Fruit fly (Drosophila melanogaster): ENCODE data around the gene MFS18.

DNA sequence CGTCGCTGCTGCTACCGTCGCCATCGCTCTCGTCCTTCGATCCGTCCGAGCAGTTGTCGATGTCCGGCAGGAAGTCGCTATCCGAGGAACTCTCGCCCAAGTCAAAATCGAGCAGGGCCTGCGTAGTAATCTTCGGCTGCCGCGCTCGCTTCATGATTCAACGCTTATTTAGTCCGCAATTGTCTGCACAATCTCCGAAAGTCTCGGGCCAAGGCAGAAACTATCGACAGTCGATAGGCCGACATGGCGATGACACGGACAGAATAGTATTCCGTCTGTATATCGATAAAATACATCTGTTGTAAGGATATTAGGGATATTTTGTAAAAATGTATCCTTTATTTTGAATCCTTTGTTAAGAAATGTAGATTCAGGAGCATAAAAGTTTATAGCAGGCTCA, 4.4 kb upstream of the MFS18 start, which contains the start of gene CG15439:
- no peak for TF ChIP-seq pan (optimal IDR thresholded peaks at IDR 0.05)
- no peak for TF ChIP-seq psq (GFP tag; optimal IDR thresholded peaks at IDR 0.05)
- no peak for TF ChIP-seq dmrt93B (GFP tag; optimal IDR thresholded peaks at IDR 0.05)
